Worm (Caenorhabditis elegans) whole organism, L4/young adult: Measurements from ENCODE around the gene str-61.

ENCODE experiments used
- W03F9.2 ChIP-seq: fragments of 150-350 bp; optimal IDR thresholded peaks from 2 replicates; lab custom pipeline; 2014; ENCODE audit warnings: missing biosample characterization, missing genetic modification characterization
- dao-5 ChIP-seq: sonication (generic microtip); optimal IDR thresholded peaks from 2 replicates; lab custom pipeline; 2016; ENCODE audit warnings: missing genotype, missing genetic modification characterization, moderate library complexity, missing compliant biosample characterization
- him-1 ChIP-seq: sonication (generic microtip); optimal IDR thresholded peaks from 2 replicates; lab custom pipeline; 2016; ENCODE audit warnings: missing genotype, missing genetic modification reagents, missing genetic modification characterization, missing compliant biosample characterization

ce11 chrV:16620874-16621273 is 50.2 kb downstream of the str-61 start, which contains the start of gene Y70C5A.3:
- TF ChIP-seq him-1 (no peak), W03F9.2 (tag; lab: Kevin White, UChicago) (no peak), dao-5 (tag; lab: Kevin White, UChicago) (no peak)
